Worm (Caenorhabditis elegans): ENCODE measurements around the gene lim-6.

The lim-6 gene

ce11 chrX:1072152-1072551 lies at the start of gene lim-6:
TSS of gene lim-6 (plus strand) at chrX:1072452.
- TF ChIP-seq him-1 (tag; optimal IDR thresholded peaks at IDR 0.05) (no peak), dao-5 (tag; optimal IDR thresholded peaks at IDR 0.05) (no peak), W03F9.2 (tag; optimal IDR thresholded peaks at IDR 0.05) (no peak)

ce11 chrX:1025010-1025409 lies 47.2 kb upstream of the lim-6 start, which contains the start of gene F55A4.3:
TSS of gene F55A4.3 (minus strand) at chrX:1025110.
- no peak for TF ChIP-seq W03F9.2 (tag; optimal IDR thresholded peaks at IDR 0.05)
- no peak for TF ChIP-seq him-1 (tag; optimal IDR thresholded peaks at IDR 0.05)

ce11 chrX:1026722-1027121 lies 45.5 kb upstream of the lim-6 start:
- TF ChIP-seq dao-5 (tag; optimal IDR thresholded peaks at IDR 0.05) (no peak), W03F9.2 (tag; optimal IDR thresholded peaks at IDR 0.05) (no peak), him-1 (tag; optimal IDR thresholded peaks at IDR 0.05) (no peak)

ce11 chrX:1027370-1027769 lies 44.9 kb upstream of the lim-6 start:
- TF ChIP-seq dao-5 (tag; optimal IDR thresholded peaks at IDR 0.05) = no peak
- TF ChIP-seq him-1 (tag; optimal IDR thresholded peaks at IDR 0.05) = no peak
- no peak for TF ChIP-seq W03F9.2 (tag; optimal IDR thresholded peaks at IDR 0.05)

- no peak for TF ChIP-seq dao-5 (tag; optimal IDR thresholded peaks at IDR 0.05)
- no peak for TF ChIP-seq him-1 (tag; optimal IDR thresholded peaks at IDR 0.05)
- TF ChIP-seq W03F9.2 (tag; optimal IDR thresholded peaks at IDR 0.05) = no peak
Observed at ce11 chrX:1030867-1031266, 41.4 kb upstream of the lim-6 start.

- TF ChIP-seq W03F9.2 (tag; optimal IDR thresholded peaks at IDR 0.05) (no peak), dao-5 (tag; optimal IDR thresholded peaks at IDR 0.05) (no peak), him-1 (tag; optimal IDR thresholded peaks at IDR 0.05) (no peak)
Observed at ce11 chrX:1035039-1035598, 37.1 kb upstream of the lim-6 start, which contains the start of the genes stau-1 and sec-22. TSS of gene stau-1 (minus strand) at chrX:1035286. TSS of gene sec-22 (plus strand) at chrX:1035548.

- TF ChIP-seq W03F9.2 (tag; optimal IDR thresholded peaks at IDR 0.05) (no peak), him-1 (tag; optimal IDR thresholded peaks at IDR 0.05) (no peak), dao-5 (tag; optimal IDR thresholded peaks at IDR 0.05) (no peak)
Observed at ce11 chrX:1038347-1038746, 33.9 kb upstream of the lim-6 start, which contains the start of gene F55A4.7. TSS of gene F55A4.7 (minus strand) at chrX:1038447.

ce11 chrX:1044327-1044726 lies 27.9 kb upstream of the lim-6 start:
- TF ChIP-seq dao-5 (tag; optimal IDR thresholded peaks at IDR 0.05) = no peak
- no peak for TF ChIP-seq W03F9.2 (tag; optimal IDR thresholded peaks at IDR 0.05)
- no peak for TF ChIP-seq him-1 (tag; optimal IDR thresholded peaks at IDR 0.05)

- TF ChIP-seq dao-5 (tag; optimal IDR thresholded peaks at IDR 0.05) = no peak
- TF ChIP-seq W03F9.2 (tag; optimal IDR thresholded peaks at IDR 0.05) = no peak
- no peak for TF ChIP-seq him-1 (tag; optimal IDR thresholded peaks at IDR 0.05)
Observed at ce11 chrX:1046156-1046831, 26.0 kb upstream of the lim-6 start, which contains the start of gene vpat-1. TSS of gene vpat-1 (minus strand) at chrX:1046206.

ce11 chrX:1051041-1051440 lies 21.2 kb upstream of the lim-6 start:
- TF ChIP-seq W03F9.2 (tag; optimal IDR thresholded peaks at IDR 0.05) (no peak), him-1 (tag; optimal IDR thresholded peaks at IDR 0.05) (no peak), dao-5 (tag; optimal IDR thresholded peaks at IDR 0.05) (no peak)

ce11 chrX:1052960-1053359 lies 19.3 kb upstream of the lim-6 start:
- TF ChIP-seq dao-5 (tag; optimal IDR thresholded peaks at IDR 0.05) (no peak), W03F9.2 (tag; optimal IDR thresholded peaks at IDR 0.05) (no peak)

ce11 chrX:1053929-1054328 lies 18.3 kb upstream of the lim-6 start, which contains the start of gene ncs-3:
TSS of gene ncs-3 (plus strand) at chrX:1054081.
- no peak for TF ChIP-seq him-1 (tag; optimal IDR thresholded peaks at IDR 0.05)
- no peak for TF ChIP-seq dao-5 (tag; optimal IDR thresholded peaks at IDR 0.05)
- TF ChIP-seq W03F9.2 (tag; optimal IDR thresholded peaks at IDR 0.05) = no peak

ce11 chrX:1057821-1058377 lies 14.4 kb upstream of the lim-6 start:
- TF ChIP-seq him-1 (tag; optimal IDR thresholded peaks at IDR 0.05) = peak; percentile 18
- no peak for TF ChIP-seq W03F9.2 (tag; optimal IDR thresholded peaks at IDR 0.05)
- TF ChIP-seq dao-5 (tag; optimal IDR thresholded peaks at IDR 0.05) = no peak

- TF ChIP-seq W03F9.2 (tag; optimal IDR thresholded peaks at IDR 0.05) = no peak
- no peak for TF ChIP-seq dao-5 (tag; optimal IDR thresholded peaks at IDR 0.05)
- no peak for TF ChIP-seq him-1 (tag; optimal IDR thresholded peaks at IDR 0.05)
Observed at ce11 chrX:1060705-1061104, 11.5 kb upstream of the lim-6 start.
